Fruit fly (Drosophila melanogaster): ENCODE measurements around the gene CG4558.

Gene CG4558

dm6 chrX:6860413-6861089 is 11.0 kb downstream of the CG4558 start (continued):
- TF ChIP-seq CG14441 (GFP tag; IDR thresholded peaks at IDR 0.05) (0 out of 2 replicates have a peak, but pooled peaks have one; percentile 28), CG8388 (GFP tag; optimal IDR thresholded peaks at IDR 0.05) (peak; percentile 26), CG14710 (tag; optimal IDR thresholded peaks at IDR 0.05) (peak; percentile 18), CG10979 (tag; optimal IDR thresholded peaks at IDR 0.05) (peak; percentile 50), CG14860 (GFP tag; IDR thresholded peaks at IDR 0.05; ENCODE audit: partially characterized antibody) (no peak), sens-2 (GFP tag; IDR thresholded peaks at IDR 0.05) (no peak), cg (GFP tag; optimal IDR thresholded peaks at IDR 0.05) (no peak), psq (GFP tag; optimal IDR thresholded peaks at IDR 0.05) (peak; percentile 13), prd (optimal IDR thresholded peaks at IDR 0.05) (no peak), prd (GFP tag; IDR thresholded peaks at IDR 0.05) (peak; percentile 22; the same call in 1 of the 3 replicates), CG14050 (GFP tag; IDR thresholded peaks at IDR 0.05) (no peak), CG31441 (GFP tag; IDR thresholded peaks at IDR 0.05) (peak; percentile 49), CG17829 (tag; optimal IDR thresholded peaks at IDR 0.05) (peak; percentile 34), lmd (GFP tag; IDR thresholded peaks at IDR 0.05) (peak; percentile 29; the same call in 1 of the 2 replicates), ind (GFP tag; optimal IDR thresholded peaks at IDR 0.05) (peak; percentile 35), CG14667 (GFP tag; IDR thresholded peaks at IDR 0.05) (no peak), CG4424 (GFP tag; optimal IDR thresholded peaks at IDR 0.05) (peak; percentile 41), CG16779 (GFP tag; IDR thresholded peaks at IDR 0.05) (no peak), Usf (GFP tag; optimal IDR thresholded peaks at IDR 0.05) (no peak), bcd (GFP tag; optimal IDR thresholded peaks at IDR 0.05) (peak; percentile 16), unpg (GFP tag; optimal IDR thresholded peaks at IDR 0.05) (peak; percentile 11), mam (GFP tag; optimal IDR thresholded peaks at IDR 0.05) (peak; percentile 10), CG2875 (GFP tag; optimal IDR thresholded peaks at IDR 0.05) (no peak), fd96Cb (tag; optimal IDR thresholded peaks at IDR 0.05) (peak; percentile 35), bsh (GFP tag; optimal IDR thresholded peaks at IDR 0.05) (peak in 1 of 2 experiments; percentile 59), phol (tag; optimal IDR thresholded peaks at IDR 0.05) (peak; percentile 53), Ptx1 (GFP tag; IDR thresholded peaks at IDR 0.05) (peak; percentile 57; the same call in 1 of the 2 replicates), CG4360 (GFP tag; IDR thresholded peaks at IDR 0.05) (peak; percentile 40), CG17361 (GFP tag; IDR thresholded peaks at IDR 0.05) (no peak), Drgx (GFP tag; IDR thresholded peaks at IDR 0.05) (no peak), dimm (GFP tag; IDR thresholded peaks at IDR 0.05) (no peak), CG1603 (tag; optimal IDR thresholded peaks at IDR 0.05) (peak; percentile 4), Hmx (GFP tag; optimal IDR thresholded peaks at IDR 0.05) (no peak), al (GFP tag; IDR thresholded peaks at IDR 0.05) (0 out of 2 replicates have a peak, but pooled peaks have one; percentile 28), CG4854 (GFP tag; optimal IDR thresholded peaks at IDR 0.05) (no peak), CG15514 (GFP tag; optimal IDR thresholded peaks at IDR 0.05) (peak; percentile 23), Max (GFP tag; optimal IDR thresholded peaks at IDR 0.05) (no peak), CG17385 (GFP tag; optimal IDR thresholded peaks at IDR 0.05) (no peak), ara (GFP tag; IDR thresholded peaks at IDR 0.05) (peak; percentile 46; the same call in 1 of the 2 replicates), CG33557 (GFP tag; optimal IDR thresholded peaks at IDR 0.05) (no peak), toy (GFP tag; IDR thresholded peaks at IDR 0.05) (no peak), dan (GFP tag; IDR thresholded peaks at IDR 0.05) (no peak), trem (tag; optimal IDR thresholded peaks at IDR 0.05) (no peak), tin (GFP tag; optimal IDR thresholded peaks at IDR 0.05) (no peak), Dbx (GFP tag; IDR thresholded peaks at IDR 0.05) (peak; percentile 29; the same call in 1 of the 3 replicates), dmrt99B (tag; optimal IDR thresholded peaks at IDR 0.05) (peak; percentile 37), sim (GFP tag; IDR thresholded peaks at IDR 0.05) (no peak), zfh1 (GFP tag; IDR thresholded peaks at IDR 0.05) (peak; percentile 43; the same call in 1 of the 3 replicates), emc (GFP tag; optimal IDR thresholded peaks at IDR 0.05) (no peak), Camta (GFP tag; optimal IDR thresholded peaks at IDR 0.05) (no peak)

All from whole organism, embryonic.